Fruit fly (Drosophila melanogaster): ENCODE results near the gene Pgk.

Gene Pgk

DNA sequence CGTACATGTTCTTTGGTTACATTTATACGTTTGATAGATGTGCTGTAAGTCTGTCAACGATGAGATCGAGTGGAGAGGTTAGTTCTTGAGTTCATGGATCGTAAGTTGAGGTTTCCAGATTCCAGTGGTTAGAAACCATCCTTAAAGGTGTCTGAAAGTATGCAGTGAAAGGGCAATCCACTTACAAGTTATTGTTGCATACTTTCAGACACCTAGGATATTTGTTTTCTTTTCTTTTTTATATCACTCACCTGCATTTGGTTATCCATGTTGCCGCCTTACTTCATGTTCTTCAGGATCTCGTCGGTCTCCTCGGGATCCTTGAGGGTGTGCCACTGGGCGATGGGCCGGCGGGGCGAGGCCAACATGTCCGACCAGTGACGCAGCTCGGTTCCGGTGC is 29.9 kb upstream of the Pgk start:
- TF ChIP-seq CG32121 (GFP tag; IDR thresholded peaks at IDR 0.05) (no peak), CG10348 (GFP tag; IDR thresholded peaks at IDR 0.05) (no peak), fd96Ca (GFP tag; IDR thresholded peaks at IDR 0.05) (no peak), CG14655 (GFP tag; optimal IDR thresholded peaks at IDR 0.05) (no peak)

- TF ChIP-seq CG15710 (tag; optimal IDR thresholded peaks at IDR 0.05), result no peak
- TF ChIP-seq CG10348 (GFP tag; IDR thresholded peaks at IDR 0.05), result no peak
- TF ChIP-seq CG32121 (GFP tag; IDR thresholded peaks at IDR 0.05), result no peak
- TF ChIP-seq rn (GFP tag; IDR thresholded peaks at IDR 0.05), result no peak
- TF ChIP-seq CG8301 (tag; optimal IDR thresholded peaks at IDR 0.05), result no peak
- no peak for TF ChIP-seq CG8159 (tag; optimal IDR thresholded peaks at IDR 0.05)
- no peak for TF ChIP-seq gl (tag; optimal IDR thresholded peaks at IDR 0.05)
- TF ChIP-seq Ets98B (GFP tag; IDR thresholded peaks at IDR 0.05), result no peak
- no peak for TF ChIP-seq Pif1A (GFP tag; optimal IDR thresholded peaks at IDR 0.05)
Observed at dm6 chr2L:2771676-2772075, 18.8 kb upstream of the Pgk start, which contains the start of gene CG15399. CG15399 (minus strand) TSS chr2L:2771776.

DNA sequence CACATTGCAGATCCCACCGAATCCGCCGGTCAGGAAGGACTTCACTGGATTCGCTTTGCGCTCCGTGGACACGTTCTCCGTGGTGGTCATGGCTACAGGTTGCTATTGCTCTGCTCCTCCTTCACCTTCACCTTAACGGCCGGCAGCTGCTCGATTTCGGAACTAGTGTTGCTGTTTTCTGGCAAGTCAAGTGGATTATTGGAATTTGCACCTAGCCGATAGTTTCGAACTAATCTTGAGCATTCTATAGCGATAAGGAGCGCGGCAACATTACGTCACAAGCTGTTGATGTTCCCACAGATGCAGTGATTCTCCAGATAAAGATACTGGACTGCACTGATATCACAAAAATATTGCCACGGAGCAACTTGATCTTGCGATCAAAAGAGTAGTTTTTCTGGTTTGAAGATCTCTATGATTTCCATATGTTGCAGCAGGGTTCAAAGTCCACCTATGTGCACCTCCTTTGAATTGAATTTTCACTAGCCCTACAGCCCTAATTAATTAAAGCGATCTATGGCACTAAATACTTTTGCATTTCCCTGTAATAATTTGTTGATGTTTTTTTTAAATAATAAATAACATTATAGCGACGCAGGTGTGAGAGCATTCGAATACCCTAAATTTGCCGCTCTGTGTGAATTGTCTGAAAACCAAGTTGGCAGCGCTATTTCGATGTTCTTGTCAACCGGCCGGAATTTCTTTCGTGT is 16.8 kb upstream of the Pgk start, which contains the start of the genes colt and HINT1:
TSS of gene colt (minus strand) at position 594 of the 710 bp plus-strand sequence.
TSS of gene HINT1 (plus strand) at position 660 of the 710 bp plus-strand sequence.
- TF ChIP-seq CG12605 (GFP tag; IDR thresholded peaks at IDR 0.05) (peak; percentile 67; the same call in 1 of the 2 replicates), CG14655 (GFP tag; optimal IDR thresholded peaks at IDR 0.05) (peak; percentile 88), Snoo (tag; optimal IDR thresholded peaks at IDR 0.05) (peak; percentile 73), CG34367 (tag; optimal IDR thresholded peaks at IDR 0.05) (peak; percentile 82), fd96Ca (GFP tag; IDR thresholded peaks at IDR 0.05) (peak; percentile 16; the same call in 1 of the 3 replicates), CG10348 (GFP tag; IDR thresholded peaks at IDR 0.05) (no peak), CG15710 (tag; optimal IDR thresholded peaks at IDR 0.05) (peak; percentile 51), CG4496 (GFP tag; IDR thresholded peaks at IDR 0.05) (peak; percentile 78), CG17806 (tag; optimal IDR thresholded peaks at IDR 0.05) (peak; percentile 66), rn (GFP tag; IDR thresholded peaks at IDR 0.05) (no peak), CG32121 (GFP tag; IDR thresholded peaks at IDR 0.05) (peak; percentile 48; the same call in 1 of the 2 replicates), EcR (GFP tag; optimal IDR thresholded peaks at IDR 0.05) (peak; percentile 58), D1 (tag; optimal IDR thresholded peaks at IDR 0.05) (no peak), Ets98B (GFP tag; IDR thresholded peaks at IDR 0.05) (peak; percentile 55), Pif1A (GFP tag; optimal IDR thresholded peaks at IDR 0.05) (peak; percentile 91), CG8301 (tag; optimal IDR thresholded peaks at IDR 0.05) (peak; percentile 82), CG8159 (tag; optimal IDR thresholded peaks at IDR 0.05) (peak; percentile 77), Pif1B (GFP tag; optimal IDR thresholded peaks at IDR 0.05) (peak; percentile 87), CG9948 (tag; optimal IDR thresholded peaks at IDR 0.05) (peak; percentile 57), gl (tag; optimal IDR thresholded peaks at IDR 0.05) (peak; percentile 97), CG13204 (GFP tag; optimal IDR thresholded peaks at IDR 0.05) (peak; percentile 93)

DNA sequence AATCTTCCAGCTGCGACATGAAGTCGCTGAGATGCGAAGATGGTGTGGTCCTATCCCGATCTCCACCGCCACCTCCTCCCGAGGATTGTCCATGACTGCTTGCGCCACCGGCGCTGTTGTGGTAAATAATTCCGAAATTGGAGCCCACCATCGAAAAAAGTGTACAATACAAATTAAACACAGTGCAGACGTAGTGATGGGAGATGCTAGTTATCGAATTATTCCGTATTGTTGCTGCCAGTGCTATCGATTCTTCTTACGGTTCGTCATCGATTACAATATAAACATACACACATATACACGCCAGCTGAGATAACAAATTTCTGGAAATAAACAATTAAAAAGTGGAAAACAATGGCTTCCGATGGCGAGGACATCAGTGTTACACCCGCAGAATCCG is 14.8 kb upstream of the Pgk start, which contains the start of the genes Taf10b and Taf10:
TSS of gene Taf10b (minus strand) at position 219 of the 400 bp plus-strand sequence.
TSS of gene Taf10 (plus strand) at position 264 of the 400 bp plus-strand sequence.
- TF ChIP-seq fd96Ca (GFP tag; IDR thresholded peaks at IDR 0.05) (peak; percentile 46; the same call in 1 of the 3 replicates), CG8159 (tag; optimal IDR thresholded peaks at IDR 0.05) (no peak), rn (GFP tag; IDR thresholded peaks at IDR 0.05) (no peak), CG9948 (tag; optimal IDR thresholded peaks at IDR 0.05) (no peak)

dm6 chr2L:2765659-2766373 is 12.9 kb upstream of the Pgk start, which contains the start of the genes Snx21 and aph-1:
Snx21 (minus strand) TSS chr2L:2765665.
aph-1 (plus strand) TSS chr2L:2766233.
- TF ChIP-seq CG17806 (tag; optimal IDR thresholded peaks at IDR 0.05) (peak; percentile 85), fd96Ca (GFP tag; IDR thresholded peaks at IDR 0.05) (peak; percentile 90), CG4496 (GFP tag; IDR thresholded peaks at IDR 0.05) (peak; percentile 88), rn (GFP tag; IDR thresholded peaks at IDR 0.05) (peak; percentile 57), CG10348 (GFP tag; IDR thresholded peaks at IDR 0.05) (0 out of 2 replicates have a peak, but pooled peaks have one; percentile 48), CG14655 (GFP tag; optimal IDR thresholded peaks at IDR 0.05) (peak; percentile 87), D1 (tag; optimal IDR thresholded peaks at IDR 0.05) (no peak), CG32121 (GFP tag; IDR thresholded peaks at IDR 0.05) (peak; percentile 85), gl (tag; optimal IDR thresholded peaks at IDR 0.05) (peak; percentile 45), CG9948 (tag; optimal IDR thresholded peaks at IDR 0.05) (peak; percentile 86), CG13204 (GFP tag; optimal IDR thresholded peaks at IDR 0.05) (no peak), CG12605 (GFP tag; IDR thresholded peaks at IDR 0.05) (peak; percentile 71), CG8159 (tag; optimal IDR thresholded peaks at IDR 0.05) (peak; percentile 91), CG15710 (tag; optimal IDR thresholded peaks at IDR 0.05) (peak; percentile 87), EcR (GFP tag; optimal IDR thresholded peaks at IDR 0.05) (peak; percentile 10), CG8301 (tag; optimal IDR thresholded peaks at IDR 0.05) (peak; percentile 82), Snoo (tag; optimal IDR thresholded peaks at IDR 0.05) (peak; percentile 87), CG34367 (tag; optimal IDR thresholded peaks at IDR 0.05) (peak; percentile 75), Ets98B (GFP tag; IDR thresholded peaks at IDR 0.05) (peak; percentile 86), Pif1B (GFP tag; optimal IDR thresholded peaks at IDR 0.05) (peak; percentile 91), Pif1A (GFP tag; optimal IDR thresholded peaks at IDR 0.05) (peak; percentile 80)
